Fruit fly (Drosophila melanogaster): ENCODE measurements around the gene alpha-Est2.

The alpha-Est2 gene

dm6 chr3R:7492099-7492498 is 49.5 kb upstream of the alpha-Est2 start (continued):
- TF ChIP-seq CG10209 (GFP tag; optimal IDR thresholded peaks at IDR 0.05) (peak; percentile 15), Bteb2 (GFP tag; optimal IDR thresholded peaks at IDR 0.05) (no peak), CG6813 (GFP tag; optimal IDR thresholded peaks at IDR 0.05) (no peak), CG31441 (GFP tag; IDR thresholded peaks at IDR 0.05) (0 out of 2 replicates have a peak, but pooled peaks have one; percentile 10), h (optimal IDR thresholded peaks at IDR 0.05) (no peak), Dip3 (GFP tag; optimal IDR thresholded peaks at IDR 0.05) (peak; percentile 14), Drgx (GFP tag; IDR thresholded peaks at IDR 0.05) (no peak), sc (optimal IDR thresholded peaks at IDR 0.05) (no peak), sc (GFP tag; optimal IDR thresholded peaks at IDR 0.05) (no peak), CG32772 (GFP tag; IDR thresholded peaks at IDR 0.05) (0 out of 2 replicates have a peak, but pooled peaks have one; percentile 15), CG7987 (GFP tag; optimal IDR thresholded peaks at IDR 0.05) (no peak), so (GFP tag; IDR thresholded peaks at IDR 0.05) (no peak), CG10565 (GFP tag; optimal IDR thresholded peaks at IDR 0.05) (no peak), Dad (GFP tag; optimal IDR thresholded peaks at IDR 0.05) (no peak), tx (GFP tag; optimal IDR thresholded peaks at IDR 0.05) (no peak), dmrt11E (tag; optimal IDR thresholded peaks at IDR 0.05) (no peak), nom (GFP tag; optimal IDR thresholded peaks at IDR 0.05) (no peak), H15 (GFP tag; IDR thresholded peaks at IDR 0.05) (no peak), exex (tag; optimal IDR thresholded peaks at IDR 0.05) (peak; percentile 58), Hey (tag; optimal IDR thresholded peaks at IDR 0.05) (no peak), CG32767 (GFP tag; IDR thresholded peaks at IDR 0.05) (no peak), CG8290 (GFP tag; optimal IDR thresholded peaks at IDR 0.05) (no peak), CG8290 (tag; optimal IDR thresholded peaks at IDR 0.05) (peak in 1 of 2 experiments; percentile 60), CG17612 (GFP tag; IDR thresholded peaks at IDR 0.05) (no peak), ro (GFP tag; IDR thresholded peaks at IDR 0.05) (no peak), Dfd (GFP tag; optimal IDR thresholded peaks at IDR 0.05) (no peak), p53 (GFP tag; optimal IDR thresholded peaks at IDR 0.05) (no peak), CG12071 (GFP tag; optimal IDR thresholded peaks at IDR 0.05) (no peak), CG12219 (GFP tag; optimal IDR thresholded peaks at IDR 0.05) (no peak), CG6689 (GFP tag; IDR thresholded peaks at IDR 0.05) (no peak), CG8359 (GFP tag; optimal IDR thresholded peaks at IDR 0.05; ENCODE audit: borderline replicate concordance) (no peak), MTF-1 (GFP tag; optimal IDR thresholded peaks at IDR 0.05; ENCODE audit: borderline replicate concordance) (no peak), vvl (GFP tag; IDR thresholded peaks at IDR 0.05) (peak; percentile 34; the same call in 1 of the 2 replicates), amos (GFP tag; IDR thresholded peaks at IDR 0.05; ENCODE audit: partially characterized antibody) (peak; percentile 47; the same call in 1 of the 2 replicates), CG4730 (GFP tag; IDR thresholded peaks at IDR 0.05) (no peak), tap (tag; optimal IDR thresholded peaks at IDR 0.05) (no peak), CG11085 (GFP tag; IDR thresholded peaks at IDR 0.05) (no peak), Dll (GFP tag; IDR thresholded peaks at IDR 0.05; ENCODE audit: partially characterized antibody) (no peak), Oaz (GFP tag; IDR thresholded peaks at IDR 0.05) (no peak), aop (GFP tag; IDR thresholded peaks at IDR 0.05) (no peak), CG12155 (GFP tag; optimal IDR thresholded peaks at IDR 0.05) (no peak), Hr51 (GFP tag; optimal IDR thresholded peaks at IDR 0.05) (peak in 1 of 2 experiments; percentile 40), pros (GFP tag; optimal IDR thresholded peaks at IDR 0.05) (no peak), CG10654 (GFP tag; optimal IDR thresholded peaks at IDR 0.05) (no peak), al (GFP tag; IDR thresholded peaks at IDR 0.05) (peak; percentile 41; the same call in 1 of the 2 replicates), CG7357 (GFP tag; IDR thresholded peaks at IDR 0.05) (no peak), chm (GFP tag; IDR thresholded peaks at IDR 0.05) (no peak), CG2678 (tag; optimal IDR thresholded peaks at IDR 0.05) (peak; percentile 32), sd (tag; optimal IDR thresholded peaks at IDR 0.05) (no peak), ab (GFP tag; optimal IDR thresholded peaks at IDR 0.05) (no peak), Med (GFP tag) (peak; percentile 83), Mrtf (GFP tag; IDR thresholded peaks at IDR 0.05) (no peak), CG4424 (GFP tag; optimal IDR thresholded peaks at IDR 0.05) (peak; percentile 16)

Measured in whole organism, embryonic.